Worm (Caenorhabditis elegans): ENCODE results near the gene skat-1.

DNA sequence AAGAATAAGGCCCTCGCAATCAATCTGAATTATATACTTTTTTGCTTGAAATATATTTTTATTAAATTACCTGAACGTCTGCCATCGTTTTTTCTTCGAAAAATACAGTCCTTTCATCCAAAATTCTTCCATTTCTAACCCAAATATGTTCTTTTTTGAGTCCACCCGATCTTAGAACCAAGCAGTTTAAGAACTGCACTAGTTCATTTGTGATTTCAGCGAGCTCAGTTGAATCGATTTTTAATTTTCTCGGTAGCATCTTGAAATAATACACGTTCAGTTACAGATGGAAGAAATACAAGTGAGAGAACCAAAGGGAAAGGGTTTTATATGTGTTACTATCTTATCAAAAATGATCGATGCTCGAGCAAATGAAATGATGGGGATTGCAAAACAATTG is 2.9 kb upstream of the skat-1 start, which contains the start of gene F59B2.3:
- TF ChIP-seq W03F9.2 (tag; optimal IDR thresholded peaks at IDR 0.05) (no peak), dao-5 (tag; optimal IDR thresholded peaks at IDR 0.05) (no peak)
